Worm (Caenorhabditis elegans): ENCODE measurements around the gene ZK836.3.

ZK836.3 gene

ce11 chrV:12195845-12196244 lies at the start of gene ZK836.3:
ZK836.3 (minus strand) TSS chrV:12195945.
- TF ChIP-seq fkh-3 (tag; optimal IDR thresholded peaks at IDR 0.05) (no peak), efl-1 (GFP tag; optimal IDR thresholded peaks at IDR 0.05) (no peak), D2030.7 (GFP tag; IDR thresholded peaks at IDR 0.05) (no peak), ztf-25 (GFP tag; IDR thresholded peaks at IDR 0.05) (no peak), Y95B8A.8 (GFP tag; IDR thresholded peaks at IDR 0.05) (no peak), nhr-80 (tag; optimal IDR thresholded peaks at IDR 0.05) (no peak), bed-1 (GFP tag; IDR thresholded peaks at IDR 0.05) (no peak), aptf-2 (GFP tag; conservative IDR thresholded peaks at IDR 0.05) (no peak), aptf-3 (GFP tag; IDR thresholded peaks at IDR 0.05) (no peak)

- TF ChIP-seq F39B2.1 (GFP tag; IDR thresholded peaks at IDR 0.05) (no peak), nhr-80 (tag; optimal IDR thresholded peaks at IDR 0.05) (peak; percentile 76), let-607 (tag; optimal IDR thresholded peaks at IDR 0.05) (peak; percentile 82 to 92), chd-7 (tag; optimal IDR thresholded peaks at IDR 0.05) (no peak), ceh-27 (GFP tag; optimal IDR thresholded peaks at IDR 0.05) (peak; percentile 31), nfya-2 (GFP tag; IDR thresholded peaks at IDR 0.05) (no peak), Y67H2A.10 (GFP tag; conservative IDR thresholded peaks at IDR 0.05) (no peak)
Measured at ce11 chrV:12244980-12245742, 49.4 kb upstream of the ZK836.3 start, which contains the start of the genes T04H1.13, slfl-5 and rad-50. T04H1.13 (minus strand) TSS chrV:12245030. slfl-5 (minus strand) TSS chrV:12245044. rad-50 (plus strand) TSS chrV:12245646.

ce11 chrV:12241126-12241525 lies 45.4 kb upstream of the ZK836.3 start, which contains the start of gene ttr-22:
ttr-22 (plus strand) TSS chrV:12241426.
- TF ChIP-seq ama-1 (optimal IDR thresholded peaks at IDR 0.05) (no peak), ama-1 (GFP tag; optimal IDR thresholded peaks at IDR 0.05) (no peak), mel-28 (tag; optimal IDR thresholded peaks at IDR 0.05; ENCODE audit: borderline replicate concordance) (no peak), hmg-20 (GFP tag; IDR thresholded peaks at IDR 0.05) (no peak), nfyb-1 (GFP tag; IDR thresholded peaks at IDR 0.05) (no peak), egrh-3 (GFP tag; IDR thresholded peaks at IDR 0.05) (no peak), bed-2 (GFP tag; IDR thresholded peaks at IDR 0.05) (no peak)

ce11 chrV:12235502-12235901 lies 39.8 kb upstream of the ZK836.3 start:
- TF ChIP-seq hlh-12 (tag; optimal IDR thresholded peaks at IDR 0.05) (no peak), efl-1 (GFP tag; optimal IDR thresholded peaks at IDR 0.05) (no peak), F49E8.2 (tag; optimal IDR thresholded peaks at IDR 0.05; ENCODE audit: insufficient read depth) (no peak), rpc-1 (optimal IDR thresholded peaks at IDR 0.05) (no peak), rpc-1 (tag; optimal IDR thresholded peaks at IDR 0.05) (no peak)

ce11 chrV:12234293-12235004 lies 38.7 kb upstream of the ZK836.3 start, which contains the start of gene myo-3:
myo-3 (minus strand) TSS chrV:12234343.
- no peak for TF ChIP-seq mes-4 (tag; optimal IDR thresholded peaks at IDR 0.05)
- TF ChIP-seq pbrm-1 (GFP tag; IDR thresholded peaks at IDR 0.05), result no peak
- TF ChIP-seq bed-1 (GFP tag; IDR thresholded peaks at IDR 0.05), result no peak
- no peak for TF ChIP-seq snpc-1.1 (tag; optimal IDR thresholded peaks at IDR 0.05; ENCODE audit: insufficient read depth)
- no peak for TF ChIP-seq ztf-28 (GFP tag; IDR thresholded peaks at IDR 0.05)
- no peak for TF ChIP-seq F39B2.1 (GFP tag; IDR thresholded peaks at IDR 0.05)

Measured in whole organism, young adult.